Fruit fly (Drosophila melanogaster) whole organism, adult: Measurements from ENCODE around the gene fln.

Source experiments
- CG11617 ChIP-seq: fragments of 200-800 bp; sonication (Bioruptor generic); optimal IDR thresholded peaks from 2 replicates; lab custom pipeline; 2017; ENCODE audit warnings: mild to moderate bottlenecking, missing biosample characterization, missing genetic modification reagents, missing genetic modification characterization
- CG12768 ChIP-seq: fragments of 200-800 bp; sonication (Bioruptor generic); optimal IDR thresholded peaks from 2 replicates; lab custom pipeline; 2017; ENCODE audit warnings: missing biosample characterization, missing genetic modification characterization, mild to moderate bottlenecking, moderate library complexity, missing genetic modification reagents
- CG14711 ChIP-seq: fragments of 200-800 bp; sonication (Bioruptor generic); optimal IDR thresholded peaks from 2 replicates; lab custom pipeline; 2018; ENCODE audit warnings: missing biosample characterization, mild to moderate bottlenecking, missing genetic modification characterization, moderate library complexity
- CG1620 ChIP-seq: fragments of 200-800 bp; sonication (Bioruptor generic); optimal IDR thresholded peaks from 2 replicates; lab custom pipeline; 2016; ENCODE audit warnings: missing biosample characterization, missing genetic modification characterization
- CG33017 ChIP-seq: fragments of 200-800 bp; sonication (Bioruptor generic); optimal IDR thresholded peaks from 2 replicates; lab custom pipeline; 2018; ENCODE audit warnings: missing biosample characterization, mild to moderate bottlenecking, missing genetic modification characterization, moderate library complexity
- CG5204 ChIP-seq: fragments of 200-800 bp; sonication (Bioruptor generic); optimal IDR thresholded peaks from 2 replicates; lab custom pipeline; 2016; ENCODE audit warnings: missing biosample characterization, missing genetic modification characterization
- CG7045 ChIP-seq: fragments of 200-800 bp; sonication (Bioruptor generic); optimal IDR thresholded peaks from 2 replicates; lab custom pipeline; 2017; ENCODE audit warnings: missing biosample characterization, mild to moderate bottlenecking, missing genetic modification characterization
- CG7101 ChIP-seq: fragments of 200-800 bp; sonication (Bioruptor generic); optimal IDR thresholded peaks from 2 replicates; lab custom pipeline; 2018; ENCODE audit warnings: missing biosample characterization, mild to moderate bottlenecking, missing genetic modification characterization, moderate library complexity
- Clk ChIP-seq: fragments of 200-800 bp; sonication (Bioruptor generic); optimal IDR thresholded peaks from 2 replicates; lab custom pipeline; 2017; ENCODE audit warnings: missing biosample characterization, missing genetic modification characterization
- Crg-1 ChIP-seq: fragments of 200-800 bp; sonication (Bioruptor generic); optimal IDR thresholded peaks from 2 replicates; lab custom pipeline; 2016; ENCODE audit warnings: missing biosample characterization, missing genetic modification characterization
- Hr96 ChIP-seq: fragments of 200-800 bp; sonication (Bioruptor generic); optimal IDR thresholded peaks from 2 replicates; lab custom pipeline; 2016; ENCODE audit warnings: missing biosample characterization, missing genetic modification characterization
- Mnt ChIP-seq: fragments of 200-800 bp; sonication (Bioruptor generic); optimal IDR thresholded peaks from 2 replicates; lab custom pipeline; 2016; ENCODE audit warnings: missing biosample characterization, mild to moderate bottlenecking, missing genetic modification characterization
- bab1 ChIP-seq: fragments of 200-800 bp; sonication (Bioruptor generic); optimal IDR thresholded peaks from 3 replicates; lab custom pipeline; 2019; ENCODE audit warnings: missing biosample characterization, mild to moderate bottlenecking, missing genetic modification characterization, moderate library complexity
- cic ChIP-seq: fragments of 200-800 bp; sonication (Bioruptor generic); optimal IDR thresholded peaks from 2 replicates; lab custom pipeline; 2017; ENCODE audit warnings: missing biosample characterization, mild to moderate bottlenecking, missing genetic modification characterization, moderate library complexity
- cnc ChIP-seq, 2 experiments: fragments of >200 bp; optimal IDR thresholded peaks; 2 replicates each; lab custom pipeline; 2017
- kay ChIP-seq: fragments of 200-800 bp; sonication (Bioruptor generic); peaks from one replicate; lab custom pipeline; 2016; ENCODE audit warnings: missing biosample characterization, missing genetic modification characterization, borderline replicate concordance
- ovo ChIP-seq: fragments of 200-800 bp; sonication (Bioruptor generic); optimal IDR thresholded peaks from 2 replicates; lab custom pipeline; 2016; ENCODE audit warnings: missing biosample characterization, missing genetic modification characterization
- pad ChIP-seq: fragments of 200-800 bp; sonication (Bioruptor generic); optimal IDR thresholded peaks from 3 replicates; lab custom pipeline; 2017; ENCODE audit warnings: missing biosample characterization, missing genetic modification characterization, mild to moderate bottlenecking, moderate library complexity, missing genetic modification reagents
- tj ChIP-seq: fragments of 200-800 bp; sonication (Bioruptor generic); optimal IDR thresholded peaks from 3 replicates; lab custom pipeline; 2017; ENCODE audit warnings: missing biosample characterization, mild to moderate bottlenecking, missing genetic modification characterization, moderate library complexity
- toe ChIP-seq: fragments of 200-800 bp; sonication (Bioruptor generic); optimal IDR thresholded peaks from 2 replicates; lab custom pipeline; 2016; ENCODE audit warnings: missing biosample characterization, missing genetic modification characterization

Gene fln

DNA sequence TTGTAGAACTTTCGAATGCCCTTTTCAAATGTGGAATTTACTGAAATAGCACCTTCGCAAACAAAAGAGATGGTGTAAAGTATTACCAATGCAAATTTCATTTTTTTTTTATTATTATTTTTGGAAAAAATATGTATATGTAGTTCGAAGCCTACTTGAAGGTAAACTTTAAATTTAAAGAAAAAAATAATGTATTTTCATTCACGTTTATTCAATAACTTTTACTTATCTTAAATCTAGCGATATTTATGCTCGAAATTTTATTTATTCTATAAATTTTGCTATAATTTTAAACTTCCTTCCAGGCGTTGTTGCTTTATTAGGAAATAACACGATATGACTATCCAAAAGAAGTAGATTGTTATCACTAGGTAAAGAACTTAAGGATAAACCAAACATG is 38.3 kb downstream of the fln start, which contains the start of gene CG33710:
TSS of gene CG33710 (minus strand) at position 101 of the 400 bp plus-strand sequence.
- TF ChIP-seq CG1620 (no peak), CG14711 (tag; lab: Kevin White, UChicago) (no peak), cnc (optimal IDR thresholded peaks at IDR 0.05; lab: Kevin White, UChicago) (no peak), cic (GFP tag; lab: Kevin White, UChicago) (no peak), kay (GFP tag; lab: Kevin White, UChicago) (no peak), pad (GFP tag; lab: Kevin White, UChicago) (no peak), Clk (GFP tag; lab: Kevin White, UChicago) (no peak), CG5204 (GFP tag; lab: Kevin White, UChicago) (no peak), CG7101 (tag; lab: Kevin White, UChicago) (no peak), bab1 (GFP tag; lab: Kevin White, UChicago) (no peak), toe (GFP tag; lab: Kevin White, UChicago) (no peak), CG7045 (no peak), ovo (GFP tag; lab: Kevin White, UChicago) (no peak), Mnt (GFP tag; lab: Kevin White, UChicago) (no peak), CG33017 (tag; lab: Kevin White, UChicago) (no peak), Hr96 (GFP tag; lab: Kevin White, UChicago) (no peak), Crg-1 (no peak), CG11617 (no peak)

DNA sequence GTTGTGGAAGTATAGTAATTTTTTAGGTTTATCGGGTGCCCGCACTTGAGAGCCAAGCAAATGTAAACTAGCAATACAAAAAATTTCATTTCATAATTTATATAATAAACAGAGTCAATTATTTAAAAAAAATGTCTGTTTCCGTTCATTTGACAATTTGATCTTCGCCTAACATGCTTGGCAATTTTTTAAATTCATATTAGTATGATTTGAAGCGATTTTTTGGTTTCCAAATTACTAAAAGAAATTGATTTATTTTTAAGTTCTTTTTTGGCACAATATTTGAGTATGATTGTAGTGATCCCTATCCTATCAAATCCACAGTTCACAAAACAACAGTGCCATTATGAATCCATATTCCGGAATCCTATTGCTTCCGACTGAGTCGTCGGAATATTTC is 39.2 kb downstream of the fln start, which contains the start of gene CG34258:
TSS of gene CG34258 (minus strand) at position 101 of the 400 bp plus-strand sequence.
- TF ChIP-seq CG7045 (no peak), CG12768 (GFP tag; lab: Kevin White, UChicago) (no peak), tj (no peak), kay (GFP tag; lab: Kevin White, UChicago) (no peak), CG33017 (tag; lab: Kevin White, UChicago) (no peak)

DNA sequence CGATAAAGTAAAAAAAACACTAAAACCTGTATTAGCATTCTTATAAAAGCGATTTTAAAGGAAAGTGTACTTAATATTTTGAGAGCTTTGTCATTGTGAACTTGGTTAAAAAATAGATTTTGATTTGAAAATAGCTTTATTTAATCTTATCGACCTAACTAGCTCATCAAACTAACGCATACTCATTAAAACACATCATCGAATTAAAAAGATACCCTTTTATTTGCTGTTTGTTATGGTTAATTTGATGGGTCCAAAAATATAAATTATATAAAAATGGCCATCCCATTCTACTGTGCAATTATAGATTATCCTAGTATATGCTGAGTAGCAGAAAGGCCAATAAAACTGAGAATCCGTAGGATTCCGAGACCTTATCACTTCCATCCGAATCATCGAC is 40.0 kb downstream of the fln start, which contains the start of gene CG32219:
TSS of gene CG32219 (minus strand) at position 101 of the 400 bp plus-strand sequence.
- TF ChIP-seq kay (GFP tag; lab: Kevin White, UChicago) (no peak), CG11617 (no peak), ovo (GFP tag; lab: Kevin White, UChicago) (no peak), CG12768 (GFP tag; lab: Kevin White, UChicago) (no peak), cnc (optimal IDR thresholded peaks at IDR 0.05; lab: Kevin White, UChicago) (no peak), CG7101 (tag; lab: Kevin White, UChicago) (no peak)

DNA sequence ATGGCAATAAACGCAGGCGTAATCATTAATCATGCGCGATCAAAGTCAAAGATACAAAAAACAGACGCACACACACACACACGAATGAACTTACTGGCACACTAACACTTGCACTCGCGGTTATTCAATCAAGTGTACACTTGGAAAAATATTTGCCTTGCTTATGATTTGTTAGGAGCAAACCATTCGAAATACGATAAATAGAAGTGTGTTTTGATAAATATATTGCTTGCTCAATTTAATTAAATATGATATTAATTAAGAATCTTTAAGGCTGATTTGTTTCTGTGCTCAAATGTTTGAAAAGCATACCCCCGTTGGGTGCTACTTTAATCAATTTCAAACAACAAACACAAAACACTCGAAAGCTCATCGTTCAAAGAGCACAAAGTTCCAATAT is 45.6 kb downstream of the fln start:
- TF ChIP-seq CG5204 (GFP tag; lab: Kevin White, UChicago) (no peak), CG1620 (no peak), pad (GFP tag; lab: Kevin White, UChicago) (no peak), CG14711 (tag; lab: Kevin White, UChicago) (no peak), ovo (GFP tag; lab: Kevin White, UChicago) (no peak), cic (GFP tag; lab: Kevin White, UChicago) (no peak), CG33017 (tag; lab: Kevin White, UChicago) (no peak), kay (GFP tag; lab: Kevin White, UChicago) (no peak), bab1 (GFP tag; lab: Kevin White, UChicago) (no peak), CG7101 (tag; lab: Kevin White, UChicago) (no peak), toe (GFP tag; lab: Kevin White, UChicago) (no peak), Mnt (GFP tag; lab: Kevin White, UChicago) (no peak), Clk (GFP tag; lab: Kevin White, UChicago) (no peak), CG7045 (no peak), CG12768 (GFP tag; lab: Kevin White, UChicago) (no peak), CG11617 (no peak)

DNA sequence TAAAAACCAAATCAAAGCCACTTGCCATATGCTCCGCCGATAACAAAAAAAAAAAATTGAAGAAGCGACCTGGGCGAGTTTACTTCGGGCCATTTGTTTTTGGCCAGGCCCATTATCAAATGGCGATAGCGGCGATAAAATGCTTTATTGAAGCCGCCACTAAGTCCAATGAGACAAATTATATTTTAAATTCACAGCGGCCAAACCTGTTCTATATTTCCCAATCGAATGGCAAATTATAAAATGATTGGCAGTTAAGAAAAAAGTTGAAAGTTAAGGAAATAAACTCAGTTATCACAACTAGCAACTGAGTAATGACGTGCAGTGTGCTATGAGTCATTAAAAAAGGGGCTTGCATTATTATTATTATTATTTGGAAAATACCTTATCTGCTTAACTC is 49.9 kb downstream of the fln start:
- no peak for TF ChIP-seq CG14711 (tag; lab: Kevin White, UChicago)
- peak; percentile 93 for TF ChIP-seq kay (GFP tag; lab: Kevin White, UChicago)

DNA sequence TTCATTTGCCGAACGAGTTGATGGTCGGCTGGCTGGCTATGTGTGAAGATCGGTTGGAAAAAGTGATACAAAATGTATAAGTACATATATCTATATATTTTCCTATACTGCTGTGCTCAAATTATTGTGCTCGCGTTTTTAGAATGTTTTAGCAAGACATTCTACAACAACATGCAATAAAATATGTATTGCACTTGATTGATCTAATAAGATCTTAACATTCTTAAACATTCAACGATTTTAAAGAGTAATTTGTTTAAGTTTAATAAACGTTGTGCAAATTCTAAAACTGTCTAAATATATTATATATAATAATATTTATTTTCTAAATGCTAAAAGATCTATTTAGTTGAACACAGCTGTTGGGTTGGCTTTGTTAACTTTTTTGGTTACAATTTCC is 50.7 kb downstream of the fln start:
- TF ChIP-seq CG33017 (tag; lab: Kevin White, UChicago) (peak; percentile 26), CG7045 (no peak), Clk (GFP tag; lab: Kevin White, UChicago) (no peak), bab1 (GFP tag; lab: Kevin White, UChicago) (no peak), CG14711 (tag; lab: Kevin White, UChicago) (peak; percentile 41), Hr96 (GFP tag; lab: Kevin White, UChicago) (no peak), CG11617 (no peak), toe (GFP tag; lab: Kevin White, UChicago) (no peak), cnc (optimal IDR thresholded peaks at IDR 0.05; lab: Kevin White, UChicago) (no peak)
